Worm (Caenorhabditis elegans) whole organism, L3 larva: ENCODE results near the gene ddx-17.

Source experiments
- R02D3.7 ChIP-seq: fragments of 150-350 bp; optimal IDR thresholded peaks from 2 replicates; lab custom pipeline; 2014; ENCODE audit warnings: missing biosample characterization, missing genetic modification characterization
- ZK546.5 ChIP-seq: sonication (generic microtip); optimal IDR thresholded peaks from 2 replicates; lab custom pipeline; 2017; ENCODE audit warnings: missing biosample characterization, missing genetic modification characterization
- aly-2 ChIP-seq: fragments of 150-350 bp; optimal IDR thresholded peaks from 2 replicates; lab custom pipeline; 2014; ENCODE audit warnings: missing biosample characterization, missing genetic modification characterization
- ama-1 ChIP-seq: fragments of 150-350 bp; optimal IDR thresholded peaks from 2 replicates; lab custom pipeline; 2018
- ceh-16 ChIP-seq: sonication (generic microtip); optimal IDR thresholded peaks from 2 replicates; lab custom pipeline; 2017; ENCODE audit warnings: missing biosample characterization, missing genetic modification characterization
- ceh-28 ChIP-seq: fragments of 150-350 bp; optimal IDR thresholded peaks from 2 replicates; lab custom pipeline; 2014; ENCODE audit warnings: missing biosample characterization, missing genetic modification reagents, missing genetic modification characterization
- ceh-82 ChIP-seq: fragments of 150-350 bp; optimal IDR thresholded peaks from 2 replicates; lab custom pipeline; 2014; ENCODE audit warnings: missing biosample characterization, missing genetic modification characterization
- daf-12 ChIP-seq: fragments of 150-350 bp; optimal IDR thresholded peaks from 2 replicates; lab custom pipeline; 2014; ENCODE audit warnings: missing biosample characterization, missing genetic modification reagents, missing genetic modification characterization
- egl-27 ChIP-seq: sonication (generic microtip); optimal IDR thresholded peaks from 4 replicates; lab custom pipeline; 2017; ENCODE audit warnings: missing biosample characterization, missing genetic modification reagents, missing genetic modification characterization
- elt-1 ChIP-seq: fragments of 150-350 bp; optimal IDR thresholded peaks from 2 replicates; lab custom pipeline; 2014; ENCODE audit warnings: missing biosample characterization, missing genetic modification characterization
- elt-2 ChIP-seq: sonication (generic microtip); optimal IDR thresholded peaks from 2 replicates; lab custom pipeline; 2016; ENCODE audit warnings: missing genetic modification reagents, mild to moderate bottlenecking, missing genetic modification characterization, missing compliant biosample characterization
- eor-1 ChIP-seq, 2 experiments: fragments of 150-350 bp; optimal IDR thresholded peaks; 2 replicates each; lab custom pipeline; 2014 to 2018; ENCODE audit warnings: missing biosample characterization in 2 of 2, missing genetic modification characterization in 2 of 2
- fkh-10 ChIP-seq: sonication (generic microtip); optimal IDR thresholded peaks from 2 replicates; lab custom pipeline; 2017; ENCODE audit warnings: missing biosample characterization, missing genetic modification reagents, missing genetic modification characterization
- fkh-2 ChIP-seq: fragments of 150-350 bp; optimal IDR thresholded peaks from 2 replicates; lab custom pipeline; 2014; ENCODE audit warnings: missing biosample characterization, missing genetic modification reagents, missing genetic modification characterization
- hmg-11 ChIP-seq: sonication (generic microtip); optimal IDR thresholded peaks from 2 replicates; lab custom pipeline; 2016; ENCODE audit warnings: missing genetic modification characterization, missing compliant biosample characterization
- jun-1 ChIP-seq: fragments of 150-350 bp; optimal IDR thresholded peaks from 2 replicates; lab custom pipeline; 2014; ENCODE audit warnings: missing biosample characterization, missing genetic modification reagents, missing genetic modification characterization
- lin-15B ChIP-seq: fragments of 150-350 bp; optimal IDR thresholded peaks from 2 replicates; lab custom pipeline; 2014; ENCODE audit warnings: missing biosample characterization, missing genetic modification characterization
- lin-39 ChIP-seq: fragments of 150-350 bp; optimal IDR thresholded peaks from 2 replicates; lab custom pipeline; 2018; ENCODE audit warnings: missing biosample characterization, missing genetic modification reagents, missing genetic modification characterization
- lsy-12 ChIP-seq: sonication (generic microtip); optimal IDR thresholded peaks from 2 replicates; lab custom pipeline; 2016; ENCODE audit warnings: mild to moderate bottlenecking, missing genetic modification characterization, missing compliant biosample characterization
- mdl-1 ChIP-seq: fragments of 150-350 bp; optimal IDR thresholded peaks from 2 replicates; lab custom pipeline; 2014; ENCODE audit warnings: missing biosample characterization, missing genetic modification characterization
- nfya-1 ChIP-seq: sonication (generic microtip); optimal IDR thresholded peaks from 2 replicates; lab custom pipeline; 2017; ENCODE audit warnings: missing genetic modification characterization, mild to moderate bottlenecking, missing compliant biosample characterization, antibody characterized with exemption, moderate library complexity; ENCODE audit not compliant: insufficient read depth
- nhr-11 ChIP-seq: fragments of 150-350 bp; optimal IDR thresholded peaks from 2 replicates; lab custom pipeline; 2014; ENCODE audit warnings: missing biosample characterization, missing genetic modification characterization
- nhr-12 ChIP-seq: fragments of 150-350 bp; optimal IDR thresholded peaks from 2 replicates; lab custom pipeline; 2014; ENCODE audit warnings: missing biosample characterization, missing genetic modification characterization
- nhr-23 ChIP-seq: fragments of 150-350 bp; optimal IDR thresholded peaks from 2 replicates; lab custom pipeline; 2014; ENCODE audit warnings: missing biosample characterization, missing genetic modification reagents, missing genetic modification characterization
- nhr-237 ChIP-seq: fragments of 150-350 bp; optimal IDR thresholded peaks from 2 replicates; lab custom pipeline; 2014; ENCODE audit warnings: missing biosample characterization, missing genetic modification characterization
- nhr-25 ChIP-seq: sonication (generic microtip); optimal IDR thresholded peaks from 2 replicates; lab custom pipeline; 2017; ENCODE audit warnings: missing biosample characterization, missing genetic modification characterization
- nhr-43 ChIP-seq: sonication (generic microtip); optimal IDR thresholded peaks from 2 replicates; lab custom pipeline; 2016; ENCODE audit warnings: mild to moderate bottlenecking, missing genetic modification characterization, missing compliant biosample characterization; ENCODE audit not compliant: poor library complexity, severe bottlenecking
- nhr-76 ChIP-seq: fragments of 150-350 bp; sonication (generic microtip); optimal IDR thresholded peaks from 5 replicates; lab custom pipeline; 2014; ENCODE audit warnings: missing biosample characterization, missing genetic modification characterization
- nhr-77 ChIP-seq: fragments of 150-350 bp; optimal IDR thresholded peaks from 2 replicates; lab custom pipeline; 2014; ENCODE audit warnings: missing biosample characterization, missing genetic modification characterization
- pha-4 ChIP-seq: fragments of 150-350 bp; optimal IDR thresholded peaks from 2 replicates; lab custom pipeline; 2014; ENCODE audit warnings: missing biosample characterization, missing genetic modification reagents, missing genetic modification characterization
- pqm-1 ChIP-seq: fragments of 150-350 bp; optimal IDR thresholded peaks from 2 replicates; lab custom pipeline; 2017; ENCODE audit warnings: missing biosample characterization, missing genetic modification characterization, inconsistent platforms
- sea-2 ChIP-seq: fragments of 150-350 bp; sonication (generic microtip); optimal IDR thresholded peaks from 4 replicates; lab custom pipeline; 2014; ENCODE audit warnings: missing biosample characterization, missing genetic modification reagents, missing genetic modification characterization
- skn-1 ChIP-seq: fragments of 150-350 bp; optimal IDR thresholded peaks from 2 replicates; lab custom pipeline; 2014; ENCODE audit warnings: missing biosample characterization, missing genetic modification characterization
- snpc-4 ChIP-seq: fragments of 150-350 bp; optimal IDR thresholded peaks from 2 replicates; lab custom pipeline; 2014; ENCODE audit warnings: missing biosample characterization, missing genetic modification characterization
- tbx-2 ChIP-seq: sonication (generic microtip); optimal IDR thresholded peaks from 2 replicates; lab custom pipeline; 2016; ENCODE audit warnings: mild to moderate bottlenecking, missing genetic modification characterization, missing compliant biosample characterization
- unc-39 ChIP-seq: sonication (generic microtip); optimal IDR thresholded peaks from 4 replicates; lab custom pipeline; 2017; ENCODE audit warnings: missing biosample characterization, missing genetic modification characterization
- unc-62 ChIP-seq: fragments of 150-350 bp; sonication (generic microtip); optimal IDR thresholded peaks from 4 replicates; lab custom pipeline; 2014; ENCODE audit warnings: missing biosample characterization, missing genetic modification reagents, missing genetic modification characterization
- zag-1 ChIP-seq: fragments of 150-350 bp; optimal IDR thresholded peaks from 2 replicates; lab custom pipeline; 2014; ENCODE audit warnings: missing biosample characterization, missing genetic modification characterization
- ztf-11 ChIP-seq: fragments of 150-350 bp; optimal IDR thresholded peaks from 2 replicates; lab custom pipeline; 2014; ENCODE audit warnings: missing biosample characterization, missing genetic modification characterization
- ztf-4 ChIP-seq: fragments of 150-350 bp; optimal IDR thresholded peaks from 2 replicates; lab custom pipeline; 2014; ENCODE audit warnings: missing biosample characterization, missing genetic modification characterization

Gene ddx-17

DNA sequence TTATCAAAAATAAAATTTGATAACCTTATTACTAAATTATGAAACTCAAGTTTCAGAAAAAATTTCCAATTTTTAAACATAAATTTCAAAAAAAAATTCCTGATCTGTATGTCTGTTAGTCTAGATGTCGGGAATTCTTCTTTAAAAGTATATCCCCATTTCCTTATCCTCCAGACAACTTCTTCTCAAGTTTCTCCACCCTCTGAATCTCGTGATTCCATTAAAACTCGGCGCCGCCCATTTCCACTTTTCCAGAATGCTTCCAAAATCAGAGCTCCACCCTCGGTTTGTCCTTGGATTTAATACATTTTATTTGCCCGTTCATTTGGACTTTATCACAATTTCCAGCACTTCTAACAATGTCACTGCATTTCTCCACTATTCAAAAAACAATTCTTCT, 21.8 kb upstream of the ddx-17 start, which contains the start of gene ins-10:
Gene ins-10 (plus strand): TSS at position 301 of the 400 bp plus-strand sequence.
- TF ChIP-seq nhr-11 (no peak), ztf-4 (no peak), ceh-16 (tag; lab: Kevin White, UChicago) (no peak), nhr-25 (tag; lab: Kevin White, UChicago) (no peak), ama-1 (lab: Kevin White, UChicago) (no peak), nhr-76 (tag; lab: Kevin White, UChicago) (no peak), ceh-28 (no peak), sea-2 (GFP tag; lab: Kevin White, UChicago) (no peak)

- TF ChIP-seq ceh-28 (peak; percentile 37), daf-12 (tag; lab: Kevin White, UChicago) (no peak), elt-1 (no peak), nhr-25 (tag; lab: Kevin White, UChicago) (no peak), zag-1 (no peak), R02D3.7 (tag; lab: Kevin White, UChicago) (peak; percentile 21), sea-2 (GFP tag; lab: Kevin White, UChicago) (no peak), nfya-1 (tag; lab: Kevin White, UChicago) (peak; percentile 28), lin-15B (peak; percentile 22), ama-1 (lab: Kevin White, UChicago) (peak; percentile 94), pqm-1 (tag; lab: Kevin White, UChicago) (peak; percentile 24), nhr-23 (peak; percentile 14), lsy-12 (tag; lab: Kevin White, UChicago) (peak; percentile 71), unc-39 (tag; lab: Kevin White, UChicago) (no peak), tbx-2 (tag; lab: Kevin White, UChicago) (peak; percentile 40), pha-4 (tag; lab: Kevin White, UChicago) (no peak), nhr-43 (peak; percentile 78), fkh-10 (GFP tag; lab: Kevin White, UChicago) (no peak), nhr-77 (peak; percentile 23), snpc-4 (tag; lab: Kevin White, UChicago) (peak; percentile 94), elt-2 (peak; percentile 61), eor-1 (tag; optimal IDR thresholded peaks at IDR 0.05; lab: Kevin White, UChicago) (no peak)
Observed at ce11 chrV:14028256-14028743, 16.4 kb upstream of the ddx-17 start.

- TF ChIP-seq zag-1 (no peak), nhr-23 (no peak), lin-39 (no peak), ZK546.5 (no peak), nhr-11 (no peak), ztf-11 (no peak), fkh-2 (tag; lab: Kevin White, UChicago) (no peak), lin-15B (no peak), elt-1 (no peak), daf-12 (tag; lab: Kevin White, UChicago) (no peak), mdl-1 (tag; lab: Kevin White, UChicago) (no peak), jun-1 (no peak), ceh-16 (tag; lab: Kevin White, UChicago) (no peak), nhr-77 (no peak), ceh-82 (tag; lab: Kevin White, UChicago) (no peak), unc-62 (no peak)
Observed at ce11 chrV:14027384-14027783, 15.5 kb upstream of the ddx-17 start, which contains the start of gene T08G5.3. TSS of gene T08G5.3 (minus strand) at chrV:14027484.

DNA sequence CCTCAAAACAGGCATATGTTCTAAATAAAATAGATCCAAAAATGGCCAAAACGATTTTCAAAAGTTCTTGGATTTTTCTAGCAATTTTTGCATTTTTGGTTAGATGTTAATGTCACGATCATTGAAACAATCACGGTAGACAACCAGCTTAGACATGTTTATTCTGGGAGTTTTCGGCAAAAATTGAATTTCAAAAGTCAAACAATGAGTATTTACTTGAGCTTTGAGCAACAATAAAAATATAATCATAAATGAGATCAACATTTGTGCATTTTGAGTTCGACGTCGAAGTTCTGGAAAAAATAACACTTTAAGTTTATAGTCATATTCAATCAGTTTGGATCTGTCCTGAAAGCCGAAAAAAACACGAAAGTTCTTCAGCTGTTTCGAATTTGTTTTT, 14.3 kb upstream of the ddx-17 start, which contains the start of gene T08G5.2:
Gene T08G5.2 (minus strand): TSS at position 101 of the 400 bp plus-strand sequence.
- TF ChIP-seq aly-2 (tag; lab: Kevin White, UChicago): no peak
- no peak for TF ChIP-seq elt-2
- TF ChIP-seq nhr-12 (tag; lab: Kevin White, UChicago): no peak
- TF ChIP-seq pha-4 (tag; lab: Kevin White, UChicago): no peak
- TF ChIP-seq nhr-11: no peak
- TF ChIP-seq nhr-237 (tag; lab: Kevin White, UChicago): no peak
- no peak for TF ChIP-seq lin-15B
- TF ChIP-seq nhr-25 (tag; lab: Kevin White, UChicago): no peak
- no peak for TF ChIP-seq eor-1 (tag; optimal IDR thresholded peaks at IDR 0.05; lab: Kevin White, UChicago)
- TF ChIP-seq egl-27: no peak
- no peak for TF ChIP-seq ztf-11
- no peak for TF ChIP-seq hmg-11 (tag; lab: Kevin White, UChicago)
- no peak for TF ChIP-seq nhr-43
- no peak for TF ChIP-seq ZK546.5
- TF ChIP-seq nhr-23: no peak
- no peak for TF ChIP-seq skn-1 (tag; lab: Kevin White, UChicago)
- no peak for TF ChIP-seq ceh-82 (tag; lab: Kevin White, UChicago)
- TF ChIP-seq, all 47 proteins: peak for 0
